Worm (Caenorhabditis elegans) whole organism, L1 larva: ENCODE data around the gene R10E12.2.

Experiments
- C04F5.9 ChIP-seq: sonication (generic microtip); optimal IDR thresholded peaks from 2 replicates; lab custom pipeline; 2016; ENCODE audit warnings: missing genetic modification characterization, missing compliant biosample characterization
- C34B4.2 ChIP-seq: sonication (generic microtip); optimal IDR thresholded peaks from 2 replicates; lab custom pipeline; 2017; ENCODE audit warnings: mild to moderate bottlenecking, missing genetic modification characterization, missing compliant biosample characterization
- F16B12.6 ChIP-seq: fragments of 150-350 bp; optimal IDR thresholded peaks from 2 replicates; lab custom pipeline; 2014; ENCODE audit warnings: missing biosample characterization, missing genetic modification characterization
- Y116A8C.19 ChIP-seq: sonication (generic microtip); optimal IDR thresholded peaks from 2 replicates; lab custom pipeline; 2016; ENCODE audit warnings: missing compliant biosample characterization, missing genetic modification characterization, borderline replicate concordance
- ama-1 ChIP-seq: fragments of 150-350 bp; optimal IDR thresholded peaks from 2 replicates; lab custom pipeline; 2014
- ceh-8 ChIP-seq: fragments of 200-800 bp; sonication (Bioruptor generic); optimal IDR thresholded peaks from 2 replicates; lab custom pipeline; 2018; ENCODE audit warnings: mild to moderate bottlenecking, missing genetic modification characterization, moderate library complexity, missing compliant biosample characterization
- ceh-82 ChIP-seq, 3 experiments: fragments of 150-350 bp in 1 of 3; sonication (generic microtip) in 2 of 3; optimal IDR thresholded peaks; 2 replicates each; lab custom pipeline; 2014 to 2017; ENCODE audit warnings: missing biosample characterization in 3 of 3, missing genetic modification characterization in 3 of 3
- ces-1 ChIP-seq: fragments of 150-350 bp; optimal IDR thresholded peaks from 2 replicates; lab custom pipeline; 2014; ENCODE audit warnings: missing biosample characterization, missing genetic modification reagents, missing genetic modification characterization
- dpl-1 ChIP-seq, 3 experiments: fragments of 150-350 bp in 2 of 3; sonication (generic microtip) in 1 of 3; optimal IDR thresholded peaks; 2 replicates each; lab custom pipeline; 2014 to 2017; ENCODE audit warnings: missing biosample characterization in 3 of 3, missing genetic modification characterization in 3 of 3, missing genetic modification reagents in 3 of 3
- dsc-1 ChIP-seq: sonication (generic microtip); optimal IDR thresholded peaks from 2 replicates; lab custom pipeline; 2016; ENCODE audit warnings: mild to moderate bottlenecking, missing genetic modification characterization, missing compliant biosample characterization
- efl-1 ChIP-seq, 4 experiments: fragments of 150-350 bp; optimal IDR thresholded peaks in 3 of 4; peaks in 1 of 4; 1 replicate in 1 of 4; 2 replicates in 3 of 4; lab custom pipeline; 2014; ENCODE audit warnings: missing biosample characterization in 2 of 4, missing genetic modification characterization in 2 of 4, missing genetic modification reagents in 2 of 4
- efl-3 ChIP-seq: fragments of 200-800 bp; sonication (Bioruptor generic); optimal IDR thresholded peaks from 2 replicates; lab custom pipeline; 2018; ENCODE audit warnings: mild to moderate bottlenecking, missing genetic modification characterization, missing compliant biosample characterization
- fkh-4 ChIP-seq: sonication (generic microtip); optimal IDR thresholded peaks from 2 replicates; lab custom pipeline; 2016; ENCODE audit warnings: missing compliant biosample characterization, missing genetic modification characterization, borderline replicate concordance
- fkh-8 ChIP-seq: sonication (generic microtip); optimal IDR thresholded peaks from 2 replicates; lab custom pipeline; 2016; ENCODE audit warnings: mild to moderate bottlenecking, missing genetic modification characterization, missing compliant biosample characterization
- grh-1 ChIP-seq: fragments of 200-800 bp; sonication (Bioruptor generic); IDR thresholded peaks from 2 replicates; pipeline ENCODE4 v1.3.6; 2022; ENCODE audit warnings: missing genetic modification reagents, missing genetic modification characterization, missing compliant biosample characterization
- hlh-17 ChIP-seq: fragments of 200-800 bp; sonication (Bioruptor generic); optimal IDR thresholded peaks from 2 replicates; lab custom pipeline; 2018; ENCODE audit warnings: missing genetic modification characterization, mild to moderate bottlenecking, missing compliant biosample characterization, moderate library complexity, borderline replicate concordance
- hlh-4 ChIP-seq: sonication (generic microtip); optimal IDR thresholded peaks from 2 replicates; lab custom pipeline; 2016; ENCODE audit warnings: mild to moderate bottlenecking, missing genetic modification characterization, missing compliant biosample characterization
- irx-1 ChIP-seq: sonication (generic microtip); optimal IDR thresholded peaks from 2 replicates; lab custom pipeline; 2016; ENCODE audit warnings: missing genetic modification characterization, missing compliant biosample characterization
- isw-1 ChIP-seq: fragments of 200-800 bp; sonication (Bioruptor generic); IDR thresholded peaks from 2 replicates; pipeline ENCODE4 v1.3.6; 2022; ENCODE audit warnings: missing genetic modification characterization, missing compliant biosample characterization
- jun-1 ChIP-seq: fragments of 150-350 bp; optimal IDR thresholded peaks from 2 replicates; lab custom pipeline; 2014; ENCODE audit warnings: missing biosample characterization, missing genetic modification reagents, missing genetic modification characterization
- lin-14 ChIP-seq: fragments of 200-800 bp; sonication (Bioruptor generic); optimal IDR thresholded peaks from 2 replicates; lab custom pipeline; 2018; ENCODE audit warnings: mild to moderate bottlenecking, missing genetic modification characterization, moderate library complexity, missing compliant biosample characterization
- lin-15B ChIP-seq: fragments of 150-350 bp; sonication (generic microtip); optimal IDR thresholded peaks from 3 replicates; lab custom pipeline; 2014; ENCODE audit warnings: missing biosample characterization, missing genetic modification characterization
- lir-3 ChIP-seq: sonication (generic microtip); optimal IDR thresholded peaks from 2 replicates; lab custom pipeline; 2016; ENCODE audit warnings: mild to moderate bottlenecking, missing genetic modification characterization, moderate library complexity, missing compliant biosample characterization; ENCODE audit not compliant: poor library complexity
- mab-9 ChIP-seq: fragments of 200-800 bp; sonication (Bioruptor generic); IDR thresholded peaks from 2 replicates; pipeline ENCODE4 v1.3.6; 2022; ENCODE audit warnings: missing genetic modification reagents, missing genetic modification characterization, missing compliant biosample characterization
- mdl-1 ChIP-seq, 2 experiments: fragments of 150-350 bp; optimal IDR thresholded peaks; 2 replicates each; lab custom pipeline; 2014 to 2017; ENCODE audit warnings: missing biosample characterization in 2 of 2, missing genetic modification characterization in 2 of 2, inconsistent platforms in 1 of 2
- nhr-11 ChIP-seq: fragments of 150-350 bp; optimal IDR thresholded peaks from 2 replicates; lab custom pipeline; 2014; ENCODE audit warnings: missing biosample characterization, missing genetic modification characterization
- nhr-19 ChIP-seq: fragments of 200-800 bp; sonication (Bioruptor generic); conservative IDR thresholded peaks from 2 replicates; pipeline ENCODE4 v1.3.6; 2022; ENCODE audit warnings: missing genetic modification characterization, missing compliant biosample characterization
- nhr-20 ChIP-seq: sonication (generic microtip); optimal IDR thresholded peaks from 2 replicates; lab custom pipeline; 2016; ENCODE audit warnings: mild to moderate bottlenecking, missing genetic modification characterization, missing compliant biosample characterization
- nhr-237 ChIP-seq: fragments of 150-350 bp; optimal IDR thresholded peaks from 2 replicates; lab custom pipeline; 2014; ENCODE audit warnings: missing biosample characterization, missing genetic modification characterization
- nhr-28 ChIP-seq: fragments of 150-350 bp; optimal IDR thresholded peaks from 2 replicates; lab custom pipeline; 2014; ENCODE audit warnings: missing biosample characterization, missing genetic modification characterization
- nhr-47 ChIP-seq: sonication (generic microtip); optimal IDR thresholded peaks from 2 replicates; lab custom pipeline; 2016; ENCODE audit warnings: mild to moderate bottlenecking, missing genetic modification characterization, moderate library complexity, missing compliant biosample characterization
- nhr-71 ChIP-seq: sonication (generic microtip); optimal IDR thresholded peaks from 2 replicates; lab custom pipeline; 2016; ENCODE audit warnings: mild to moderate bottlenecking, missing genetic modification characterization, moderate library complexity, missing compliant biosample characterization
- nhr-76 ChIP-seq: sonication (generic microtip); optimal IDR thresholded peaks from 2 replicates; lab custom pipeline; 2017; ENCODE audit warnings: missing biosample characterization, missing genetic modification characterization
- nhr-77 ChIP-seq: fragments of 150-350 bp; optimal IDR thresholded peaks from 2 replicates; lab custom pipeline; 2014; ENCODE audit warnings: missing biosample characterization, missing genetic modification characterization
- nhr-90 ChIP-seq: sonication (generic microtip); optimal IDR thresholded peaks from 2 replicates; lab custom pipeline; 2016; ENCODE audit warnings: mild to moderate bottlenecking, missing genetic modification characterization, missing compliant biosample characterization; ENCODE audit not compliant: poor library complexity
- pqm-1 ChIP-seq: sonication (generic microtip); optimal IDR thresholded peaks from 3 replicates; lab custom pipeline; 2017; ENCODE audit warnings: missing biosample characterization, missing genetic modification characterization
- rnt-1 ChIP-seq: sonication (generic microtip); optimal IDR thresholded peaks from 2 replicates; lab custom pipeline; 2016; ENCODE audit warnings: mild to moderate bottlenecking, missing genetic modification characterization, moderate library complexity, missing compliant biosample characterization
- snpc-4 ChIP-seq: fragments of 150-350 bp; optimal IDR thresholded peaks from 2 replicates; lab custom pipeline; 2014; ENCODE audit warnings: missing biosample characterization, missing genetic modification characterization
- snu-23 ChIP-seq: sonication (generic microtip); optimal IDR thresholded peaks from 2 replicates; lab custom pipeline; 2016; ENCODE audit warnings: missing genetic modification characterization, missing compliant biosample characterization
- sox-4 ChIP-seq: sonication (generic microtip); optimal IDR thresholded peaks from 2 replicates; lab custom pipeline; 2016; ENCODE audit warnings: missing genetic modification characterization, missing compliant biosample characterization
- swsn-7 ChIP-seq: sonication (generic microtip); optimal IDR thresholded peaks from 2 replicates; lab custom pipeline; 2016; ENCODE audit warnings: missing genetic modification characterization, missing compliant biosample characterization
- unc-86 ChIP-seq: sonication (generic microtip); optimal IDR thresholded peaks from 2 replicates; lab custom pipeline; 2016; ENCODE audit warnings: missing genetic modification characterization, missing compliant biosample characterization
- unc-98 ChIP-seq: fragments of 200-800 bp; sonication (Bioruptor generic); IDR thresholded peaks from 2 replicates; pipeline ENCODE4 v1.3.6; 2022; ENCODE audit warnings: missing genetic modification characterization, missing compliant biosample characterization
- zip-4 ChIP-seq: fragments of 200-800 bp; sonication (Bioruptor generic); optimal IDR thresholded peaks from 2 replicates; lab custom pipeline; 2018; ENCODE audit warnings: mild to moderate bottlenecking, missing genetic modification characterization, moderate library complexity, missing compliant biosample characterization
- ztf-4 ChIP-seq: fragments of 150-350 bp; optimal IDR thresholded peaks from 2 replicates; lab custom pipeline; 2014; ENCODE audit warnings: missing biosample characterization, missing genetic modification characterization

R10E12.2 gene

DNA sequence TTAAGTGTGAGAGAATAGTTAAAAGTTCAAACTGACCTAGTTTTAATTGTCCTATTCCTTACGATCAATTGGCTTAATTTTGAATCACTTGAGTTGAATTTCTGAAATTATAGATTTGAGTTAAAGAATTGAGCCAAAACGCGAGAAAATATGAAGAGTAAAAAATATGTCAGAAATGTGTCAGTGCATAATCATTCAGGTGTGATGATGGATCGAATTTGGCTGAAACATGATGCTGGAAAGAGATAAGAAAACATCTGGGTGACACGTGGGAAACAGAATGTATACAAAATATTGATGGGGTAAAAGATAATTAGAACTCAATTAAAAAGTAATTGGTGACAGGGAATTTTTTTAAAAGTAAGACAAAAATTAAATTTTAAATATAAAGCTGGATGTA, at the start of gene R10E12.2:
Gene R10E12.2 (minus strand): TSS at position 101 of the 400 bp plus-strand sequence.
- TF ChIP-seq efl-1 (optimal IDR thresholded peaks at IDR 0.05; lab: Kevin White, UChicago) (no peak), efl-1 (GFP tag; optimal IDR thresholded peaks at IDR 0.05 in 1 of 2; lab: Kevin White, UChicago) (peak in 1 of 2 experiments; percentile 26), mab-9 (GFP tag; lab: Robert Waterston, UW) (no peak), dsc-1 (tag; lab: Kevin White, UChicago) (no peak)
- TF ChIP-seq, all 84 proteins: peak for 1

DNA sequence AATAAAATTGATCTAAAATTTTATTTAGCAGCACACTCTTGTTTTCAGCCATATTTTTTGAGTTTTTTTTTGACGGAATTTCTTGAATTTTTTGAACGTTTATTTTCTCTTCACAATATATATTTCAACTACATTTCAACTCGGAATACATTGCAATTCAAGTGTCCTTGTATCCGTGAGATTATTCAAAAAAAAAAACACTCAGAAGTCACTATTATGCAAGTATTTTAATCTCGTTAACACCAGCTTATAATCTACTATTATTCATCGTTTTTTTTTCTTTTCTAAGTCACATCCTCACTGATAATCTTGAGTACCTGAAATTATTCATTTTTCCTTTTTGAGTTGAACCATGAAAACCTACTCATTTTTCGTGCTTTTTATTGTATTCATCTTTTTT, 49.8 kb upstream of the R10E12.2 start, which contains the start of gene ins-21:
Gene ins-21 (plus strand): TSS at position 301 of the 400 bp plus-strand sequence.
- TF ChIP-seq efl-3 (GFP tag; lab: Kevin White, UChicago) (no peak), nhr-76 (tag; lab: Kevin White, UChicago) (no peak), dpl-1 (GFP tag; optimal IDR thresholded peaks at IDR 0.05; lab: Kevin White, UChicago) (no peak), lin-15B (no peak), grh-1 (GFP tag; lab: Robert Waterston, UW) (no peak)
- TF ChIP-seq, all 84 proteins: peak for 0

DNA sequence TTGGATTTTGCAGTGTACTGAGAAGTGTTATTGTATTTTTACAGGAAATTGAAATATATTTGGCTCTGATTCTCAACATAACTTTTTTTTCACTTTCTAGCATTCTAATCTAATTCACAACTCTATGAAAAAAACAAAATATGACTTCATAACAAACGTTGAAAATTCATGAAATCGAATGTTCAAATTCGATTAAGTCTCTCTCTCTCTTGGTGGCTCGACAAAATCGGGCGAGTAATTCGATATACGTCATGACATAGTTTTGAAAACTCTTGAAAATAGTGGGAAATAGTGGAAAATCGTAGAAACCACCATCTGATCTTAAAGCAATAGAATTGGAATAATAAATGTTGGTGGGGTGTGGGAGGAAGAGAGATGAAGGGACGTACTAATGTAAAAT, 44.3 kb upstream of the R10E12.2 start:
- TF ChIP-seq nhr-11 (tag; lab: Kevin White, UChicago) (no peak), C04F5.9 (tag; lab: Kevin White, UChicago) (no peak), snpc-4 (peak; percentile 25), fkh-8 (peak; percentile 6), mdl-1 (tag; optimal IDR thresholded peaks at IDR 0.05; lab: Kevin White, UChicago) (no peak), nhr-76 (tag; lab: Kevin White, UChicago) (no peak), nhr-90 (no peak), ceh-8 (GFP tag; lab: Kevin White, UChicago) (peak; percentile 43), ama-1 (lab: Kevin White, UChicago) (no peak), lir-3 (tag; lab: Kevin White, UChicago) (no peak), rnt-1 (tag; lab: Kevin White, UChicago) (no peak), nhr-28 (tag; lab: Kevin White, UChicago) (no peak)

DNA sequence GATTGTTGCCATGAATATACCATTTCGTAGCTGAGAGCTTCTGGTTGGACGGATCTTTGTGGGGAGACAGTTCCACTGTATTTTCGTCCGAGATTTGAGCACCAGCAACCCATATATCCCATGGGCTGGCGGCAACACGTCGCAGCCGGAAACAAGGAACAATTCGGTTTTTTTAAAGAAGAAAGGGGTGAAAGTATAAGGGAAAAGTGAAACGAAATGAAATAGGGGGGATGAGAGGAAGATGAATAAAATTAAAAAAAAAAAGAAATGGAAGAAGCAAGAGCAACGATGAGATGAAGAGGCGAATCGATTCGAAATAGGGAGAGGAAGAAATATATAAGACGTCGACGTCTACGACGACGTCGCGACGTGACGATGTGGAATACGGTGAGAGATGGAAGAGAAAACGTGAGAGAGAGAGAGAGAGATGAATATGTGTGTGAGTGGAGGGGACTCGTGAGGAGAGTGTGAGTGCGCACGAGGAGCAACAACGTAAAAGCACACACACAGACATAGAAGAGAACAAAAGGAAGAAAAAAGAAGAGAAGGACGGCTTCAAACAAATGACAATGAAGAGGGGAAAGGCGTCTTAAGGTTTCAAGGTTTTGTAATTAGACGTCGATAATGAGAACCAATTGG, 42.9 kb upstream of the R10E12.2 start, which contains the start of gene rgs-1:
Gene rgs-1 (minus strand): TSS at position 146 of the 639 bp plus-strand sequence.
- TF ChIP-seq isw-1 (GFP tag; lab: Robert Waterston, UW) (0 out of 2 replicates have a peak, but pooled peaks have one; percentile 6), nhr-71 (tag; lab: Kevin White, UChicago) (peak; percentile 75), hlh-4 (tag; lab: Kevin White, UChicago) (no peak), mab-9 (GFP tag; lab: Robert Waterston, UW) (no peak), sox-4 (no peak), irx-1 (tag; lab: Kevin White, UChicago) (no peak), fkh-4 (no peak), dpl-1 (GFP tag; optimal IDR thresholded peaks at IDR 0.05; lab: Kevin White, UChicago) (peak in 1 of 3 experiments; percentile 13), C34B4.2 (tag; lab: Kevin White, UChicago) (no peak), nhr-76 (tag; lab: Kevin White, UChicago) (no peak), ces-1 (GFP tag; lab: Kevin White, UChicago) (no peak), nhr-20 (tag; lab: Kevin White, UChicago) (no peak), ceh-82 (tag; optimal IDR thresholded peaks at IDR 0.05; lab: Kevin White, UChicago) (peak; percentile 3 to 76 (median 11)), ztf-4 (tag; lab: Kevin White, UChicago) (no peak), unc-86 (peak; percentile 74), nhr-47 (tag; lab: Kevin White, UChicago) (peak; percentile 61), hlh-17 (GFP tag; lab: Kevin White, UChicago) (no peak), jun-1 (no peak), pqm-1 (no peak), nhr-77 (tag; lab: Kevin White, UChicago) (no peak), unc-98 (GFP tag; lab: Robert Waterston, UW) (no peak), swsn-7 (peak; percentile 43), nhr-237 (tag; lab: Kevin White, UChicago) (no peak), snu-23 (GFP tag; lab: Kevin White, UChicago) (peak; percentile 55), zip-4 (GFP tag; lab: Kevin White, UChicago) (no peak), Y116A8C.19 (no peak), F16B12.6 (no peak), ceh-8 (GFP tag; lab: Kevin White, UChicago) (no peak), rnt-1 (tag; lab: Kevin White, UChicago) (no peak), nhr-19 (GFP tag; lab: Robert Waterston, UW) (no peak), lin-14 (peak; percentile 82), dsc-1 (tag; lab: Kevin White, UChicago) (peak; percentile 61)
